Fruit fly (Drosophila melanogaster) whole organism, embryonic: ENCODE results near the gene CG8206.

Source experiments
- ATbp ChIP-seq: fragments of 200-800 bp; sonication (Bioruptor generic); optimal IDR thresholded peaks from 2 replicates; lab custom pipeline; 2017; ENCODE audit warnings: missing biosample characterization, mild to moderate bottlenecking, missing genetic modification characterization, missing genetic modification reagents
- Aef1 ChIP-seq: fragments of 200-800 bp; sonication (Bioruptor generic); IDR thresholded peaks from 3 replicates; pipeline ENCODE4 v1.3.6; 2022; ENCODE audit warnings: missing biosample characterization, missing genetic modification characterization
- Asciz ChIP-seq: fragments of 200-800 bp; sonication (Bioruptor generic); optimal IDR thresholded peaks from 2 replicates; lab custom pipeline; 2017; ENCODE audit warnings: missing biosample characterization, mild to moderate bottlenecking, missing genetic modification characterization, missing genetic modification reagents
- Awh ChIP-seq: fragments of 200-800 bp; sonication (Bioruptor generic); IDR thresholded peaks from 2 replicates; pipeline ENCODE4, ENCODE4 v1.3.6; 2022; ENCODE audit warnings: missing biosample characterization, missing genetic modification characterization
- BEAF-32 ChIP-seq: fragments of 200-800 bp; sonication (Bioruptor generic); optimal IDR thresholded peaks from 3 replicates; lab custom pipeline; 2017; ENCODE audit warnings: missing biosample characterization, missing genetic modification characterization, mild to moderate bottlenecking, moderate library complexity, missing genetic modification reagents
- Blimp-1 ChIP-seq: fragments of 200-800 bp; sonication (Bioruptor generic); optimal IDR thresholded peaks from 3 replicates; lab custom pipeline; 2018; ENCODE audit warnings: missing biosample characterization, missing genetic modification characterization, mild to moderate bottlenecking, moderate library complexity, missing genetic modification reagents
- CG10274 ChIP-seq: fragments of 200-800 bp; sonication (Bioruptor generic); optimal IDR thresholded peaks from 3 replicates; lab custom pipeline; 2017; ENCODE audit warnings: missing biosample characterization, mild to moderate bottlenecking, missing genetic modification characterization
- CG11696 ChIP-seq: fragments of 200-800 bp; sonication (Bioruptor generic); IDR thresholded peaks from 2 replicates; pipeline ENCODE4 v1.3.6; 2022; ENCODE audit warnings: missing biosample characterization, missing genetic modification characterization
- CG12659 ChIP-seq: fragments of 200-800 bp; sonication (Bioruptor generic); optimal IDR thresholded peaks from 3 replicates; lab custom pipeline; 2017; ENCODE audit warnings: mild to moderate bottlenecking, missing biosample characterization, missing genetic modification reagents, missing genetic modification characterization
- CG14050 ChIP-seq: fragments of 200-800 bp; sonication (Bioruptor generic); IDR thresholded peaks from 3 replicates; pipeline ENCODE4 v1.3.6; 2022; ENCODE audit warnings: missing biosample characterization, missing genetic modification characterization
- CG14710 ChIP-seq: fragments of 200-800 bp; sonication (Bioruptor generic); optimal IDR thresholded peaks from 3 replicates; lab custom pipeline; 2019; ENCODE audit warnings: missing biosample characterization, mild to moderate bottlenecking, missing genetic modification characterization, moderate library complexity
- CG14860 ChIP-seq: fragments of 200-800 bp; sonication (Bioruptor generic); IDR thresholded peaks from 3 replicates; pipeline ENCODE4 v1.3.6; 2022; ENCODE audit warnings: missing biosample characterization, missing genetic modification characterization; ENCODE audit not compliant: partially characterized antibody
- CG1603 ChIP-seq: fragments of 200-800 bp; sonication (Bioruptor generic); optimal IDR thresholded peaks from 2 replicates; lab custom pipeline; 2019; ENCODE audit warnings: missing biosample characterization, mild to moderate bottlenecking, missing genetic modification characterization, moderate library complexity
- CG16863 ChIP-seq: fragments of 200-800 bp; sonication (Bioruptor generic); optimal IDR thresholded peaks from 3 replicates; lab custom pipeline; 2016; ENCODE audit warnings: missing biosample characterization, missing genetic modification characterization
- CG30020 ChIP-seq: fragments of 200-800 bp; optimal IDR thresholded peaks from 2 replicates; lab custom pipeline; 2019; ENCODE audit warnings: missing biosample characterization, mild to moderate bottlenecking, missing genetic modification characterization, moderate library complexity
- CG34224 ChIP-seq: fragments of 200-800 bp; sonication (Bioruptor generic); IDR thresholded peaks from 3 replicates; pipeline ENCODE4 v1.3.6; 2022; ENCODE audit warnings: missing biosample characterization, missing genetic modification characterization; ENCODE audit not compliant: partially characterized antibody
- CG34422 ChIP-seq: fragments of 200-800 bp; sonication (Bioruptor generic); IDR thresholded peaks from 3 replicates; pipeline ENCODE4 v1.3.6; 2022; ENCODE audit warnings: missing biosample characterization, missing genetic modification characterization
- CG7839 ChIP-seq: fragments of 200-800 bp; sonication (Bioruptor generic); optimal IDR thresholded peaks from 3 replicates; lab custom pipeline; 2018; ENCODE audit warnings: missing biosample characterization, mild to moderate bottlenecking, missing genetic modification characterization, moderate library complexity
- CG8359 ChIP-seq: fragments of 200-800 bp; sonication (Bioruptor generic); optimal IDR thresholded peaks from 2 replicates; lab custom pipeline; 2017; ENCODE audit warnings: missing biosample characterization, mild to moderate bottlenecking, missing genetic modification characterization, borderline replicate concordance
- Dll ChIP-seq: fragments of 200-800 bp; sonication (Bioruptor generic); IDR thresholded peaks from 4 replicates; pipeline ENCODE4 v1.3.6; 2022; ENCODE audit warnings: missing biosample characterization, missing genetic modification characterization; ENCODE audit not compliant: partially characterized antibody
- Doc3 ChIP-seq: fragments of 200-800 bp; sonication (Bioruptor generic); IDR thresholded peaks from 3 replicates; pipeline ENCODE4 v1.3.6; 2022; ENCODE audit warnings: missing biosample characterization, missing genetic modification characterization; ENCODE audit not compliant: partially characterized antibody
- Dp ChIP-seq: fragments of 200-800 bp; sonication (Bioruptor generic); optimal IDR thresholded peaks from 2 replicates; lab custom pipeline; 2018; ENCODE audit warnings: missing biosample characterization, mild to moderate bottlenecking, missing genetic modification characterization, moderate library complexity
- Elba2 ChIP-seq: fragments of 200-800 bp; sonication (Bioruptor generic); optimal IDR thresholded peaks from 3 replicates; lab custom pipeline; 2016; ENCODE audit warnings: missing biosample characterization, missing genetic modification characterization
- Ets97D ChIP-seq: fragments of 200-800 bp; sonication (Bioruptor generic); optimal IDR thresholded peaks from 3 replicates; lab custom pipeline; 2016; ENCODE audit warnings: missing biosample characterization, missing genetic modification characterization
- HmgZ ChIP-seq: fragments of 200-800 bp; sonication (Bioruptor generic); optimal IDR thresholded peaks from 2 replicates; lab custom pipeline; 2018; ENCODE audit warnings: missing biosample characterization, mild to moderate bottlenecking, missing genetic modification characterization
- MBD-R2 ChIP-seq: fragments of 200-800 bp; sonication (Bioruptor generic); IDR thresholded peaks from 2 replicates; pipeline ENCODE4 v1.3.6; 2022; ENCODE audit warnings: missing biosample characterization, missing genetic modification characterization
- Opbp ChIP-seq: fragments of 200-800 bp; sonication (Bioruptor generic); IDR thresholded peaks from 3 replicates; pipeline ENCODE4 v1.3.6; 2022; ENCODE audit warnings: missing biosample characterization, missing genetic modification characterization; ENCODE audit not compliant: partially characterized antibody
- Rfx ChIP-seq: fragments of 200-800 bp; sonication (Bioruptor generic); IDR thresholded peaks from 2 replicates; pipeline ENCODE4 v1.3.6; 2022; ENCODE audit warnings: missing biosample characterization, missing genetic modification characterization
- Ssrp ChIP-seq: fragments of 200-800 bp; sonication (Bioruptor generic); optimal IDR thresholded peaks from 2 replicates; lab custom pipeline; 2018; ENCODE audit warnings: missing biosample characterization, mild to moderate bottlenecking, missing genetic modification characterization, moderate library complexity
- Stat92E ChIP-seq, 3 experiments: fragments of >200 bp in 2 of 3; fragments of 200-800 bp in 1 of 3; sonication (Bioruptor generic) in 1 of 3; optimal IDR thresholded peaks; 2 replicates each; lab custom pipeline; 2017 to 2019; ENCODE audit warnings: missing biosample characterization in 3 of 3, missing genetic modification characterization in 3 of 3, mild to moderate bottlenecking in 1 of 3, moderate library complexity in 1 of 3
- Vsx1 ChIP-seq: fragments of 200-800 bp; sonication (Bioruptor generic); optimal IDR thresholded peaks from 2 replicates; lab custom pipeline; 2017; ENCODE audit warnings: missing biosample characterization, mild to moderate bottlenecking, missing genetic modification characterization, missing genetic modification reagents
- Xbp1 ChIP-seq: fragments of 200-800 bp; sonication (Bioruptor generic); optimal IDR thresholded peaks from 3 replicates; lab custom pipeline; 2016; ENCODE audit warnings: missing biosample characterization, mild to moderate bottlenecking, missing genetic modification characterization
- bbx ChIP-seq: fragments of 200-800 bp; sonication (Bioruptor generic); IDR thresholded peaks from 2 replicates; pipeline ENCODE4 v1.3.6; 2022; ENCODE audit warnings: missing biosample characterization, missing genetic modification characterization; ENCODE audit not compliant: partially characterized antibody
- dan ChIP-seq: fragments of 200-800 bp; sonication (Bioruptor generic); IDR thresholded peaks from 2 replicates; pipeline ENCODE4 v1.3.6; 2022; ENCODE audit warnings: missing biosample characterization, missing genetic modification characterization
- fru ChIP-seq: fragments of >200 bp; optimal IDR thresholded peaks from 2 replicates; lab custom pipeline; 2017
- gcm ChIP-seq: fragments of 200-800 bp; sonication (Bioruptor generic); optimal IDR thresholded peaks from 2 replicates; lab custom pipeline; 2019; ENCODE audit warnings: missing biosample characterization, mild to moderate bottlenecking, missing genetic modification characterization, moderate library complexity
- hbn ChIP-seq: fragments of 200-800 bp; sonication (Bioruptor generic); IDR thresholded peaks from 2 replicates; pipeline ENCODE4 v1.3.6; 2022; ENCODE audit warnings: missing biosample characterization, missing genetic modification characterization; ENCODE audit not compliant: partially characterized antibody
- insv ChIP-seq, 2 experiments: fragments of 200-800 bp; sonication (Bioruptor generic); optimal IDR thresholded peaks; 3 replicates each; lab custom pipeline; 2016 to 2018; ENCODE audit warnings: missing biosample characterization in 2 of 2, missing genetic modification characterization in 2 of 2
- jigr1 ChIP-seq: fragments of 200-800 bp; sonication (Bioruptor generic); IDR thresholded peaks from 3 replicates; pipeline ENCODE4 v1.3.6; 2022; ENCODE audit warnings: missing biosample characterization, missing genetic modification characterization
- knrl ChIP-seq: fragments of 200-800 bp; sonication (Bioruptor generic); IDR thresholded peaks from 3 replicates; pipeline ENCODE4 v1.3.6; 2022; ENCODE audit warnings: missing biosample characterization, missing genetic modification characterization; ENCODE audit not compliant: partially characterized antibody
- lola ChIP-seq, 3 experiments: fragments of >200 bp in 2 of 3; fragments of 200-800 bp in 1 of 3; sonication (Bioruptor generic) in 1 of 3; optimal IDR thresholded peaks; 2 replicates each; lab custom pipeline; 2017 to 2019; ENCODE audit warnings: missing biosample characterization in 3 of 3, missing genetic modification characterization in 3 of 3, mild to moderate bottlenecking in 1 of 3, moderate library complexity in 1 of 3
- maf-S ChIP-seq: fragments of 200-800 bp; sonication (Bioruptor generic); optimal IDR thresholded peaks from 2 replicates; lab custom pipeline; 2016; ENCODE audit warnings: missing biosample characterization, missing genetic modification characterization
- nau ChIP-seq: fragments of 200-800 bp; sonication (Bioruptor generic); optimal IDR thresholded peaks from 3 replicates; lab custom pipeline; 2017; ENCODE audit warnings: missing biosample characterization, mild to moderate bottlenecking, missing genetic modification characterization, missing genetic modification reagents
- nerfin-2 ChIP-seq: fragments of 200-800 bp; sonication (Bioruptor generic); IDR thresholded peaks from 2 replicates; pipeline ENCODE4 v1.3.6; 2022; ENCODE audit warnings: missing biosample characterization, missing genetic modification characterization; ENCODE audit not compliant: partially characterized antibody
- onecut ChIP-seq: fragments of 200-800 bp; sonication (Bioruptor generic); IDR thresholded peaks from 2 replicates; pipeline ENCODE4 v1.3.6; 2022; ENCODE audit warnings: missing biosample characterization, missing genetic modification characterization
- row ChIP-seq: fragments of 200-800 bp; sonication (Bioruptor generic); IDR thresholded peaks from 3 replicates; pipeline ENCODE4 v1.3.6; 2022; ENCODE audit warnings: missing biosample characterization, missing genetic modification characterization
- tll ChIP-seq, 2 experiments: fragments of 200-800 bp in 1 of 2; fragments of >200 bp in 1 of 2; sonication (Bioruptor generic) in 1 of 2; optimal IDR thresholded peaks; 2 replicates each; lab custom pipeline; 2017 to 2019; ENCODE audit warnings: missing biosample characterization in 2 of 2, missing genetic modification characterization in 2 of 2, mild to moderate bottlenecking in 1 of 2, moderate library complexity in 1 of 2
- zen ChIP-seq: fragments of 200-800 bp; sonication (Bioruptor generic); optimal IDR thresholded peaks from 3 replicates; lab custom pipeline; 2018; ENCODE audit warnings: missing biosample characterization, mild to moderate bottlenecking, missing genetic modification characterization, moderate library complexity

The CG8206 gene

DNA sequence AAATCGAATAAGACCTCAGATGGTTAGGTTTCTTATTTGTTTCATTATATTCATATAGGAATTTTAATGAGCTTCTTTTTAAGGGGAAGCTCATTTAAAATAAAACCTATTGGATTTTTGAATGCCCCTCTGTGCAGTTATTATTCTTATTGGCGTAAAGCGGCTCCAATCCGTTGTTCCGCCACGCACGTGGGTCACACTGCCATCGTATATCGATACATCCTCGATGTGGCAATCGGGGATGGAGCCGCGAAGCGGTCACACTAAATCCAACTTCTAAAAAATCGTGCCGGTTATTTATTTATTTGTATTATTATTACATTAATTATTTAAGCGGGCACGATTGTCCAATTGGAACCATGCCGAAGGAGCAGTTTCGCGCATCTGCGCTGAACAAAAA, 23.7 kb downstream of the CG8206 start, which contains the start of gene Polr3A (continued):
- no peak for TF ChIP-seq Aef1 (GFP tag; lab: Robert Waterston, UW)
- TF ChIP-seq Elba2 (GFP tag; lab: Kevin White, UChicago) = peak; percentile 96
- TF ChIP-seq CG8359 (GFP tag; lab: Kevin White, UChicago) = no peak
- peak; percentile 49 for TF ChIP-seq zen (tag; lab: Kevin White, UChicago)
- TF ChIP-seq nau (GFP tag; lab: Kevin White, UChicago) = no peak
- TF ChIP-seq row (GFP tag; lab: Robert Waterston, UW) = peak; percentile 7; the same call in 1 of the 3 replicates
- TF ChIP-seq insv (GFP tag; optimal IDR thresholded peaks at IDR 0.05; lab: Kevin White, UChicago) = peak; percentile 89 to 99
- TF ChIP-seq CG34224 (GFP tag; lab: Robert Waterston, UW) = no peak; the same call in 2 of the 3 replicates
- TF ChIP-seq Asciz (GFP tag; lab: Kevin White, UChicago) = no peak
- TF ChIP-seq CG34422 (GFP tag; lab: Robert Waterston, UW) = peak; percentile 36; the same call in 1 of the 3 replicates
- no peak for TF ChIP-seq Stat92E (GFP tag; optimal IDR thresholded peaks at IDR 0.05; lab: Kevin White, UChicago)
- TF ChIP-seq ATbp = no peak
- TF ChIP-seq onecut (GFP tag; lab: Robert Waterston, UW) = no peak
- peak; percentile 90 for TF ChIP-seq MBD-R2
- no peak for TF ChIP-seq CG1603 (tag; lab: Kevin White, UChicago)
- TF ChIP-seq tll (GFP tag; optimal IDR thresholded peaks at IDR 0.05; lab: Kevin White, UChicago) = no peak
- TF ChIP-seq hbn = peak; percentile 41
- TF ChIP-seq Opbp (GFP tag; lab: Robert Waterston, UW) = peak; percentile 70
- no peak for TF ChIP-seq Blimp-1 (GFP tag; lab: Kevin White, UChicago)
- TF ChIP-seq gcm (GFP tag; lab: Kevin White, UChicago) = no peak
- no peak for TF ChIP-seq Vsx1
- TF ChIP-seq Doc3 (GFP tag; lab: Robert Waterston, UW) = 0 out of 3 replicates have a peak, but pooled peaks have one; percentile 38
- peak; percentile 57 for TF ChIP-seq knrl (GFP tag; lab: Robert Waterston, UW)
- no peak for TF ChIP-seq CG11696
- no peak for TF ChIP-seq CG14050 (GFP tag; lab: Robert Waterston, UW)
- no peak for TF ChIP-seq nerfin-2 (GFP tag; lab: Robert Waterston, UW)
- no peak for TF ChIP-seq Ssrp (tag; lab: Kevin White, UChicago)
- no peak for TF ChIP-seq Xbp1 (GFP tag; lab: Kevin White, UChicago)
- TF ChIP-seq Awh (GFP tag; lab: Robert Waterston, UW) = no peak
- TF ChIP-seq CG10274 (GFP tag; lab: Kevin White, UChicago) = no peak
- TF ChIP-seq BEAF-32 (GFP tag; lab: Kevin White, UChicago) = peak; percentile 66
- TF ChIP-seq dan (GFP tag; lab: Robert Waterston, UW) = no peak
- TF ChIP-seq Ets97D (GFP tag; lab: Kevin White, UChicago) = peak; percentile 29
- peak; percentile 65 for TF ChIP-seq Dp (GFP tag; lab: Kevin White, UChicago)
- no peak for TF ChIP-seq jigr1 (GFP tag; lab: Robert Waterston, UW)
- peak; percentile 42; the same call in 1 of the 3 replicates for TF ChIP-seq CG14860 (GFP tag; lab: Robert Waterston, UW)
- peak; percentile 11 for TF ChIP-seq HmgZ (tag; lab: Kevin White, UChicago)
- TF ChIP-seq fru = no peak
- TF ChIP-seq lola (GFP tag; optimal IDR thresholded peaks at IDR 0.05; lab: Kevin White, UChicago) = no peak
- no peak for TF ChIP-seq maf-S
- peak; percentile 88 for TF ChIP-seq CG14710 (tag; lab: Kevin White, UChicago)
- TF ChIP-seq Dll = peak; percentile 65; the same call in 3 of the 4 replicates
- 0 out of 2 replicates have a peak, but pooled peaks have one; percentile 31 for TF ChIP-seq Rfx (GFP tag; lab: Robert Waterston, UW)
- TF ChIP-seq CG12659 (GFP tag; lab: Kevin White, UChicago) = peak; percentile 51
- peak; percentile 77 for TF ChIP-seq bbx (GFP tag; lab: Robert Waterston, UW)
- peak; percentile 62 for TF ChIP-seq CG30020 (tag; lab: Kevin White, UChicago)
- no peak for TF ChIP-seq CG7839 (tag; lab: Kevin White, UChicago)
- no peak for TF ChIP-seq CG16863
